Worm (Caenorhabditis elegans) whole organism, mixed stage, embryonic: ENCODE measurements around the gene C05B5.8.

Source experiments
- blmp-1 ChIP-seq: fragments of 150-350 bp; optimal IDR thresholded peaks from 2 replicates; lab custom pipeline; 2014; ENCODE audit warnings: missing biosample characterization, missing genetic modification characterization
- ceh-39 ChIP-seq: fragments of 150-350 bp; optimal IDR thresholded peaks from 2 replicates; lab custom pipeline; 2014; ENCODE audit warnings: missing biosample characterization, missing genetic modification characterization
- ceh-43 ChIP-seq: fragments of 200-800 bp; sonication (Bioruptor generic); optimal IDR thresholded peaks from 2 replicates; lab custom pipeline; 2018; ENCODE audit warnings: mild to moderate bottlenecking, missing genetic modification characterization, moderate library complexity, missing compliant biosample characterization
- drap-1 ChIP-seq: fragments of 200-800 bp; sonication (Bioruptor generic); optimal IDR thresholded peaks from 3 replicates; lab custom pipeline; 2018; ENCODE audit warnings: mild to moderate bottlenecking, missing genetic modification characterization, missing compliant biosample characterization
- elt-1 ChIP-seq: sonication (generic microtip); optimal IDR thresholded peaks from 2 replicates; lab custom pipeline; 2017; ENCODE audit warnings: missing genetic modification characterization, mild to moderate bottlenecking, missing compliant biosample characterization, antibody characterized with exemption, moderate library complexity, borderline replicate concordance; ENCODE audit not compliant: insufficient read depth
- ham-2 ChIP-seq: fragments of 200-800 bp; sonication (Bioruptor generic); optimal IDR thresholded peaks from 2 replicates; lab custom pipeline; 2018; ENCODE audit warnings: mild to moderate bottlenecking, missing genetic modification characterization, missing compliant biosample characterization
- mep-1 ChIP-seq: fragments of 150-350 bp; optimal IDR thresholded peaks from 2 replicates; lab custom pipeline; 2017; ENCODE audit warnings: missing biosample characterization, missing genetic modification reagents, missing genetic modification characterization, inconsistent platforms
- nhr-12 ChIP-seq: fragments of 150-350 bp; optimal IDR thresholded peaks from 2 replicates; lab custom pipeline; 2014; ENCODE audit warnings: missing biosample characterization, missing genetic modification characterization
- nhr-28 ChIP-seq: fragments of 150-350 bp; optimal IDR thresholded peaks from 2 replicates; lab custom pipeline; 2014; ENCODE audit warnings: missing biosample characterization, missing genetic modification characterization
- pha-4 ChIP-seq: fragments of 150-350 bp; optimal IDR thresholded peaks from 2 replicates; lab custom pipeline; 2018; ENCODE audit warnings: missing biosample characterization, missing genetic modification reagents, missing genetic modification characterization
- sem-2 ChIP-seq: fragments of 200-800 bp; sonication (Bioruptor generic); optimal IDR thresholded peaks from 2 replicates; lab custom pipeline; 2018; ENCODE audit warnings: mild to moderate bottlenecking, missing genetic modification characterization, missing compliant biosample characterization
- tbx-8 ChIP-seq: fragments of 200-800 bp; sonication (Bioruptor generic); optimal IDR thresholded peaks from 2 replicates; lab custom pipeline; 2018; ENCODE audit warnings: mild to moderate bottlenecking, missing genetic modification characterization, moderate library complexity, missing compliant biosample characterization
- unc-62 ChIP-seq: fragments of 150-350 bp; optimal IDR thresholded peaks from 2 replicates; lab custom pipeline; 2014; ENCODE audit warnings: missing biosample characterization, missing genetic modification reagents, missing genetic modification characterization
- ztf-11 ChIP-seq: fragments of 150-350 bp; optimal IDR thresholded peaks from 2 replicates; lab custom pipeline; 2014; ENCODE audit warnings: missing biosample characterization, missing genetic modification characterization

DNA sequence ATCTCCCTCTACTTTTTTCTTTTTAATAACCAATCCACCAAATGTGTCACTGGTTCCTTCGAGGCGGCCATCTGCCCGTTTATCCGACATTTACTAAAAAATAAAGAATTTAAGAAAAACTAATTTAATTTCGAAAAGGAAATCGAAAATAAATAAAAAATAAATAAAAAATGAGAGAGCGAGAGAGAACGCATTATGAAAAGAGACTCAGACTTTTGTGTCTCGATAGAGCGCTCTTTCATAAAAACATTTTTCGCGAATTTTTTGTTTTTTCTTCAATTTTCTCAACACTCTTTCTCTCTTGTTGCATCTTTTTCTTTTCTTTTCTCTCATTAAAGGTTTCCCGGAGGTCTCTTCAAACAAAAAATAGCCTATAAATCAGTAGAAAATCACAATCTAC is 50.5 kb downstream of the C05B5.8 start, which contains the start of gene mog-1:
- TF ChIP-seq drap-1: no peak
- no peak for TF ChIP-seq unc-62 (GFP tag; lab: Kevin White, UChicago)
- no peak for TF ChIP-seq blmp-1 (tag; lab: Kevin White, UChicago)
- no peak for TF ChIP-seq mep-1
- no peak for TF ChIP-seq tbx-8 (GFP tag; lab: Kevin White, UChicago)
- no peak for TF ChIP-seq pha-4
- TF ChIP-seq ceh-43 (GFP tag; lab: Kevin White, UChicago): no peak
- TF ChIP-seq elt-1 (tag; lab: Kevin White, UChicago): no peak
- no peak for TF ChIP-seq ceh-39
- TF ChIP-seq nhr-28 (tag; lab: Kevin White, UChicago): no peak
- no peak for TF ChIP-seq sem-2 (GFP tag; lab: Kevin White, UChicago)
- TF ChIP-seq nhr-12 (tag; lab: Kevin White, UChicago): no peak
- TF ChIP-seq ztf-11 (tag; lab: Kevin White, UChicago): no peak
- TF ChIP-seq ham-2 (GFP tag; lab: Kevin White, UChicago): no peak
